Fruit fly (Drosophila melanogaster): ENCODE data around the gene bab1.
A peak's percentile ranks its signal among the peaks of the same experiment; 100 is the strongest.

The bab1 gene

dm6 chr3L:1022783-1023182, 78.1 kb downstream of the bab1 start:
- TF ChIP-seq noc (tag; optimal IDR thresholded peaks at IDR 0.05), result peak; percentile 14

dm6 chr3L:1022206-1022605, 78.7 kb downstream of the bab1 start:
- no peak for TF ChIP-seq noc (tag; optimal IDR thresholded peaks at IDR 0.05)

dm6 chr3L:1021642-1022041, 79.2 kb downstream of the bab1 start:
- no peak for TF ChIP-seq noc (tag; optimal IDR thresholded peaks at IDR 0.05)

- no peak for TF ChIP-seq noc (tag; optimal IDR thresholded peaks at IDR 0.05)
Measured at dm6 chr3L:1019876-1020275, 81.0 kb downstream of the bab1 start.

- TF ChIP-seq noc (tag; optimal IDR thresholded peaks at IDR 0.05), result no peak
Measured at dm6 chr3L:1010969-1011368, 89.9 kb downstream of the bab1 start.

dm6 chr3L:1007513-1008459, 93.1 kb downstream of the bab1 start:
- TF ChIP-seq noc (tag; optimal IDR thresholded peaks at IDR 0.05), result peak; percentile 85

dm6 chr3L:1005859-1006258, 95.0 kb downstream of the bab1 start:
- no peak for TF ChIP-seq noc (tag; optimal IDR thresholded peaks at IDR 0.05)

- peak; percentile 49 for TF ChIP-seq noc (tag; optimal IDR thresholded peaks at IDR 0.05)
Measured at dm6 chr3L:1000541-1000940, 100.3 kb downstream of the bab1 start.

- no peak for TF ChIP-seq noc (tag; optimal IDR thresholded peaks at IDR 0.05)
Measured at dm6 chr3L:999990-1000389, 100.9 kb downstream of the bab1 start.

dm6 chr3L:995685-996084, 105.2 kb downstream of the bab1 start:
- no peak for TF ChIP-seq noc (tag; optimal IDR thresholded peaks at IDR 0.05)

- no peak for TF ChIP-seq noc (tag; optimal IDR thresholded peaks at IDR 0.05)
Measured at dm6 chr3L:993709-994108, 107.2 kb downstream of the bab1 start, which contains the start of gene aln. TSS of gene aln (plus strand) at chr3L:993983.
